Worm (Caenorhabditis elegans): Measurements from ENCODE around the gene ZK381.8.

ZK381.8 gene

DNA sequence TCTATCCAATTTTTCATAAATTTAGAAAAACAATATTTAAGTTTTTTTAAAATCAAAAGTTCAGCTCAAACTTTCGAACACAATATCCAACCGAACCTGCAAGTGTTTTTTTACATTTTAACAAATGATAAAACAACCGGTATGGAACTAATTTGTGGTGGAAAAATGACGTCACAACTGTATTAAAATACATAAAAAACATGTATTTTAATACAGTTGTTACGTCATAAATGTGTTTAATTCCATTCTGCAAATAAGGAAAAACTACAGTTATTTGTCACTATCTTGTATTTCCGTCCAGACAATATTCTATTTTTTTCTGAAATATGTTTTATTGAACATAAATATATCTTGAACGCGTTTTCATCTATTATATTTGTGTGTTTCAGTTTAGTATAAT, 42.0 kb upstream of the ZK381.8 start:
- TF ChIP-seq ceh-28 (tag; optimal IDR thresholded peaks at IDR 0.05) (no peak), duxl-1 (tag; optimal IDR thresholded peaks at IDR 0.05; ENCODE audit: poor library complexity) (no peak), hlh-30 (tag; optimal IDR thresholded peaks at IDR 0.05; ENCODE audit: insufficient read depth) (no peak), nhr-25 (tag; optimal IDR thresholded peaks at IDR 0.05; ENCODE audit: borderline replicate concordance, insufficient read depth) (no peak), jun-1 (tag; optimal IDR thresholded peaks at IDR 0.05) (no peak), daf-8 (GFP tag; IDR thresholded peaks at IDR 0.05) (no peak), ztf-7 (tag; optimal IDR thresholded peaks at IDR 0.05) (no peak), php-3 (GFP tag; IDR thresholded peaks at IDR 0.05) (no peak), tra-1 (GFP tag; IDR thresholded peaks at IDR 0.05) (no peak), hmg-1.1 (GFP tag; IDR thresholded peaks at IDR 0.05) (no peak), ces-1 (GFP tag; optimal IDR thresholded peaks at IDR 0.05) (no peak)

DNA sequence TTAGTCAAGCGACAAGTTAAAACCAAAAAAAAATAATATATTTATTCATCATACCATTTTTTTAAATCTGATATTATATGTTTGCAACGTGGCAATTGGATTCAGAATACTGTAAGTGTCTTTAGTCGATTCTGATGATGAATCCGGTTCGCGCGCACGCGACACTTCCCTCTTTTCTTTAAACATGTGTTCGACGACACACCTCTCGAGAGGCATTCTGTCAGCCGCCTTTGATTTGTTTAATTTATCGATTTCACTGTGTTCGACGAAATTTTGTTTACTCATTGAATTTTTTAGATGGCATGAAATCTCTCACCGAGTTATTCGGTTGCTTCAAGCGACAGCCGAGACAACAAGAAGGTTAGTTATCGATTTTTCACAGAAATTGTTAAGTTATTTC, 41.6 kb upstream of the ZK381.8 start, which contains the start of gene trxr-1:
Gene trxr-1 (plus strand): TSS at position 227 of the 400 bp plus-strand sequence.
- no peak for TF ChIP-seq ces-1 (GFP tag; optimal IDR thresholded peaks at IDR 0.05)
- no peak for TF ChIP-seq nhr-77 (tag; optimal IDR thresholded peaks at IDR 0.05)
- no peak for TF ChIP-seq arid-1 (GFP tag; conservative IDR thresholded peaks at IDR 0.05)
- TF ChIP-seq hlh-30 (tag; optimal IDR thresholded peaks at IDR 0.05; ENCODE audit: insufficient read depth) = peak; percentile 69
- TF ChIP-seq mxl-3 (GFP tag; optimal IDR thresholded peaks at IDR 0.05) = peak; percentile 66

DNA sequence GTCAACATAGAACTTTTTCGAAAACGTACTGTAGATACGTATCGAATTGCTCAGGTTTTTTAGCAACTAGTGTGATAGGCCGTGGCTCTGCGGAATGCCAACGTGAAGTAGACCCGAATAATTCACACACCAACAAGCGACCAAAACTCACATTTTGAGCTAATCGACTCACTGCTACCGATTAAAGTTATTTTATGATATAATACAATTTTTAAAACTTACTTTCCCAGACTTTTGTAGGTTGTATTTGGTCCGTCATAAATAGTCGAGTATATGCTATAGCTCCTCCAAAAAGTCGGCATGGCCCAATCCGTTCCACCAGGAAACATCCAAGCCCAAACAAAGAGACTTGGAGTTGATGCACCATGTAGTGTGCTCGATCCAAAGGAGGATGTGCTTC, 40.7 kb upstream of the ZK381.8 start, which contains the start of gene C25A8.1:
Gene C25A8.1 (plus strand): TSS at position 301 of the 400 bp plus-strand sequence.
- TF ChIP-seq ceh-32 (tag; optimal IDR thresholded peaks at IDR 0.05; ENCODE audit: poor library complexity) (no peak), mdt-29 (GFP tag; IDR thresholded peaks at IDR 0.05) (no peak), F49E8.2 (tag; optimal IDR thresholded peaks at IDR 0.05; ENCODE audit: borderline replicate concordance) (no peak), ZK546.5 (tag; optimal IDR thresholded peaks at IDR 0.05) (no peak), attf-4 (tag; optimal IDR thresholded peaks at IDR 0.05) (no peak), nhr-25 (tag; optimal IDR thresholded peaks at IDR 0.05; ENCODE audit: borderline replicate concordance, insufficient read depth) (no peak), dmd-9 (GFP tag; IDR thresholded peaks at IDR 0.05) (no peak), aly-2 (tag; optimal IDR thresholded peaks at IDR 0.05) (no peak), jun-1 (tag; optimal IDR thresholded peaks at IDR 0.05) (no peak), nhr-77 (tag; optimal IDR thresholded peaks at IDR 0.05) (no peak), ceh-62 (tag; optimal IDR thresholded peaks at IDR 0.05) (no peak)

DNA sequence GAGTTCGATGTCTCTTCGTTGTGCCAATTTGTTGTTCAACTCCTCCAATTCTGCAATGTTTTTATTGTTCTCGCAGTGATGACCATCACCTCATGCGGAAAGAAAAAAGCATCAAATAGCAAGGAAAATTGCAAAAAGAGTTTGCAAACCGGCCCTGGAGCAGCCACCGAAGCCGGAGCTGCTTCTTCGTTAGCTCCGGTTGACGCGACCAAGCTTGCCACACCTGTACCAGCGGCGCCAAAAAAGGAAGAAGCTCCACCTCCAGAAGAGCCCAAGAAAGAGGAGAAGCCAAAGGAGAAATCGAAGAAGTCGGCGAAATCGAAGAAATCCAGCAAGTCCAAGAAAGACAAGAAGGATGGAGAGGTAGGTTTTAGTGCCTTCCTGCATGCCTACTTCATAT, 40.0 kb upstream of the ZK381.8 start:
- no peak for TF ChIP-seq hlh-30 (tag; optimal IDR thresholded peaks at IDR 0.05; ENCODE audit: insufficient read depth)
- peak; percentile 68 for TF ChIP-seq set-16 (GFP tag; IDR thresholded peaks at IDR 0.05)
- TF ChIP-seq F37D6.2 (tag; optimal IDR thresholded peaks at IDR 0.05) = no peak
- TF ChIP-seq madf-5 (GFP tag; IDR thresholded peaks at IDR 0.05) = no peak

DNA sequence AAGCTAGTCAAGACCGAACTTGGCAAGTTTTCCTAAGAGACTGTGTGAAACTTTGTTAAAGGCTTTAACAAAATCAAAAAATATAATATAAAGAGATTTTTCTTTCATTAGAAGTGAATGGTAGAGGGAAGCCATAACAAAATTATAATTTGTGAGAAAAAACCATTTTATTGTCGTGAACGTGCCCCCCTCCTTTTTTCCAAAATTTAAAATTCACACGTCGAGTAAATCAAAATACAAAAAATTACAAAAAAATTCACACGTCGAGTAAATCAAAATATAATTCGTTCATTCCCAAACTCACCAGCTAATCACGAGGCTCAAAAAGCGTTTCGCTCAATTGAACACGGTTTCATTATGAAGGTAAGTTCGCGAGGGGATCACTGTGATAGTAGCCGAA, 39.4 kb upstream of the ZK381.8 start, which contains the start of gene C25A8.2:
Gene C25A8.2 (plus strand): TSS at position 301 of the 400 bp plus-strand sequence.
- TF ChIP-seq madf-5 (GFP tag; IDR thresholded peaks at IDR 0.05) (no peak), fkh-10 (GFP tag; optimal IDR thresholded peaks at IDR 0.05) (no peak), mes-2 (tag; optimal IDR thresholded peaks at IDR 0.05; ENCODE audit: poor library complexity, severe bottlenecking) (no peak), egl-27 (tag; optimal IDR thresholded peaks at IDR 0.05) (no peak), F26F4.8 (GFP tag; conservative IDR thresholded peaks at IDR 0.05) (no peak), T26A8.4 (GFP tag; IDR thresholded peaks at IDR 0.05) (no peak)

DNA sequence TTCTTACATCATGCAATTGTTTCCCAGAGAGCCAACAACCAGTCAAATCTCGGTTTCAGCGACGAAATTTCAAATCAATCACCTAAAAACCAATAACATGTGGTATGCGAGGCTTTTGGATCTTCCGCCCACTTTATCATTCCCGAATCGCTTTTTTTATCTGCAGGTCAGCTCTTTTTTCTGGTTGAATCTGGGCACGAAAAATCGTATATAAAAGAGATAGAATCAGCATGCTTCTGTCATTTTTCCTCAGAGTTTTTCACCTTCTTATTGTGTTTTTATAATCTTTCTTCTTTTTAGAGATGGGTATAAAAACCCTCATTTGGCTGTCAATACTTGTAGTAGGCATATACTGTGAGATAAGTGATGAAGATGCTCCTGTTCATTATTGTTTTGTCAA, 33.2 kb upstream of the ZK381.8 start, which contains the start of gene cht-3:
Gene cht-3 (plus strand): TSS at position 301 of the 400 bp plus-strand sequence.
- TF ChIP-seq lsy-2 (tag; optimal IDR thresholded peaks at IDR 0.05) = no peak
- no peak for TF ChIP-seq nhr-237 (tag; optimal IDR thresholded peaks at IDR 0.05)
- TF ChIP-seq gei-8 (GFP tag; optimal IDR thresholded peaks at IDR 0.05) = no peak
- TF ChIP-seq zfp-3 (GFP tag; conservative IDR thresholded peaks at IDR 0.05) = no peak
- no peak for TF ChIP-seq ceh-44 (GFP tag; IDR thresholded peaks at IDR 0.05)
- TF ChIP-seq egl-27 (tag; optimal IDR thresholded peaks at IDR 0.05) = no peak
- no peak for TF ChIP-seq snpc-4 (tag; optimal IDR thresholded peaks at IDR 0.05)
- no peak for TF ChIP-seq F37D6.2 (tag; optimal IDR thresholded peaks at IDR 0.05)
- no peak for TF ChIP-seq lin-29 (GFP tag; IDR thresholded peaks at IDR 0.05)
- no peak for TF ChIP-seq vab-7 (GFP tag; IDR thresholded peaks at IDR 0.05)
- no peak for TF ChIP-seq nhr-41 (GFP tag; IDR thresholded peaks at IDR 0.05)
- no peak for TF ChIP-seq hif-1 (tag; optimal IDR thresholded peaks at IDR 0.05)
- no peak for TF ChIP-seq lim-7 (GFP tag; IDR thresholded peaks at IDR 0.05)
- no peak for TF ChIP-seq nhr-48 (tag; optimal IDR thresholded peaks at IDR 0.05)
